Worm (Caenorhabditis elegans) whole organism, late embryonic: ENCODE results near the gene gst-31.

Source experiments
- C38D4.7 ChIP-seq: fragments of 200-800 bp; sonication (Bioruptor generic); optimal IDR thresholded peaks from 2 replicates; lab custom pipeline; 2018; ENCODE audit warnings: mild to moderate bottlenecking, missing genetic modification characterization, moderate library complexity, missing compliant biosample characterization
- F13H6.1 ChIP-seq: sonication (generic microtip); optimal IDR thresholded peaks from 2 replicates; lab custom pipeline; 2016; ENCODE audit warnings: missing genetic modification characterization, missing compliant biosample characterization
- T23F11.4 ChIP-seq: fragments of 200-800 bp; sonication (Bioruptor generic); optimal IDR thresholded peaks from 2 replicates; lab custom pipeline; 2018; ENCODE audit warnings: mild to moderate bottlenecking, missing genetic modification characterization, missing compliant biosample characterization
- ama-1 ChIP-seq: fragments of 150-350 bp; optimal IDR thresholded peaks from 2 replicates; lab custom pipeline; 2014
- ceh-14 ChIP-seq: sonication (generic microtip); optimal IDR thresholded peaks from 2 replicates; lab custom pipeline; 2016; ENCODE audit warnings: missing genotype, missing genetic modification characterization, missing compliant biosample characterization
- ceh-18 ChIP-seq: sonication (generic microtip); optimal IDR thresholded peaks from 2 replicates; lab custom pipeline; 2016; ENCODE audit warnings: missing genetic modification characterization, missing compliant biosample characterization
- ceh-19 ChIP-seq: fragments of 200-800 bp; sonication (Bioruptor generic); optimal IDR thresholded peaks from 2 replicates; lab custom pipeline; 2018; ENCODE audit warnings: mild to moderate bottlenecking, missing genetic modification characterization, missing compliant biosample characterization
- ceh-2 ChIP-seq: sonication (generic microtip); optimal IDR thresholded peaks from 2 replicates; lab custom pipeline; 2016; ENCODE audit warnings: missing genotype, missing genetic modification characterization, missing compliant biosample characterization
- ceh-31 ChIP-seq: sonication (generic microtip); optimal IDR thresholded peaks from 2 replicates; lab custom pipeline; 2016; ENCODE audit warnings: missing genetic modification characterization, missing compliant biosample characterization
- ceh-45 ChIP-seq: fragments of 200-800 bp; sonication (Bioruptor generic); IDR thresholded peaks from 2 replicates; pipeline ENCODE4 v1.3.6; 2022; ENCODE audit warnings: missing genetic modification reagents, missing genetic modification characterization, missing compliant biosample characterization
- ceh-48 ChIP-seq: sonication (generic microtip); optimal IDR thresholded peaks from 2 replicates; lab custom pipeline; 2016; ENCODE audit warnings: missing genetic modification characterization, inconsistent platforms, missing compliant biosample characterization
- ceh-6 ChIP-seq: fragments of 200-800 bp; sonication (Bioruptor generic); optimal IDR thresholded peaks from 2 replicates; lab custom pipeline; 2018; ENCODE audit warnings: mild to moderate bottlenecking, missing genetic modification characterization, missing compliant biosample characterization
- che-1 ChIP-seq: sonication (generic microtip); optimal IDR thresholded peaks from 2 replicates; lab custom pipeline; 2016; ENCODE audit warnings: mild to moderate bottlenecking, missing genetic modification characterization, missing compliant biosample characterization
- dve-1 ChIP-seq: sonication (generic microtip); optimal IDR thresholded peaks from 2 replicates; lab custom pipeline; 2017; ENCODE audit warnings: antibody characterized with exemption, mild to moderate bottlenecking, missing genetic modification characterization, missing compliant biosample characterization
- elt-2 ChIP-seq: sonication (generic microtip); optimal IDR thresholded peaks from 2 replicates; lab custom pipeline; 2016; ENCODE audit warnings: missing genetic modification reagents, missing genetic modification characterization, missing compliant biosample characterization
- elt-4 ChIP-seq: sonication (generic microtip); optimal IDR thresholded peaks from 2 replicates; lab custom pipeline; 2016; ENCODE audit warnings: missing genetic modification characterization, missing compliant biosample characterization
- ets-4 ChIP-seq: sonication (generic microtip); optimal IDR thresholded peaks from 2 replicates; lab custom pipeline; 2016; ENCODE audit warnings: missing genetic modification characterization, missing compliant biosample characterization
- eyg-1 ChIP-seq: sonication (generic microtip); optimal IDR thresholded peaks from 2 replicates; lab custom pipeline; 2016; ENCODE audit warnings: missing genotype, missing genetic modification characterization, missing compliant biosample characterization
- fkh-10 ChIP-seq: fragments of 150-350 bp; optimal IDR thresholded peaks from 2 replicates; lab custom pipeline; 2014; ENCODE audit warnings: missing biosample characterization, missing genetic modification reagents, missing genetic modification characterization
- fkh-6 ChIP-seq: sonication (generic microtip); optimal IDR thresholded peaks from 2 replicates; lab custom pipeline; 2016; ENCODE audit warnings: missing genetic modification characterization, missing compliant biosample characterization
- hlh-15 ChIP-seq: sonication (generic microtip); optimal IDR thresholded peaks from 2 replicates; lab custom pipeline; 2016; ENCODE audit warnings: missing genetic modification characterization, missing compliant biosample characterization
- hlh-30 ChIP-seq: sonication (generic microtip); optimal IDR thresholded peaks from 2 replicates; lab custom pipeline; 2017; ENCODE audit warnings: antibody characterized with exemption, missing genetic modification characterization, missing compliant biosample characterization; ENCODE audit not compliant: insufficient read depth
- hlh-6 ChIP-seq: sonication (generic microtip); optimal IDR thresholded peaks from 2 replicates; lab custom pipeline; 2016; ENCODE audit warnings: missing genotype, missing genetic modification characterization, missing compliant biosample characterization
- lim-6 ChIP-seq: sonication (generic microtip); optimal IDR thresholded peaks from 2 replicates; lab custom pipeline; 2016; ENCODE audit warnings: missing genetic modification characterization, missing compliant biosample characterization
- madf-2 ChIP-seq: sonication (generic microtip); optimal IDR thresholded peaks from 2 replicates; lab custom pipeline; 2017; ENCODE audit warnings: missing genetic modification characterization, missing compliant biosample characterization
- nfya-1 ChIP-seq: sonication (generic microtip); optimal IDR thresholded peaks from 2 replicates; lab custom pipeline; 2017; ENCODE audit warnings: missing genetic modification characterization, mild to moderate bottlenecking, missing compliant biosample characterization, antibody characterized with exemption, moderate library complexity
- nhr-11 ChIP-seq: fragments of 150-350 bp; optimal IDR thresholded peaks from 2 replicates; lab custom pipeline; 2014; ENCODE audit warnings: missing biosample characterization, missing genetic modification characterization
- pag-3 ChIP-seq: sonication (generic microtip); optimal IDR thresholded peaks from 2 replicates; lab custom pipeline; 2016; ENCODE audit warnings: missing compliant biosample characterization, missing genetic modification characterization, borderline replicate concordance
- pax-1 ChIP-seq: fragments of 150-350 bp; optimal IDR thresholded peaks from 2 replicates; lab custom pipeline; 2014; ENCODE audit warnings: missing biosample characterization, missing genetic modification characterization
- pha-4 ChIP-seq: fragments of 150-350 bp; optimal IDR thresholded peaks from 2 replicates; lab custom pipeline; 2018; ENCODE audit warnings: missing biosample characterization, missing genetic modification reagents, missing genetic modification characterization
- pqm-1 ChIP-seq: sonication (generic microtip); optimal IDR thresholded peaks from 2 replicates; lab custom pipeline; 2016; ENCODE audit warnings: missing genetic modification characterization, missing compliant biosample characterization
- pros-1 ChIP-seq: fragments of 150-350 bp; optimal IDR thresholded peaks from 2 replicates; lab custom pipeline; 2014; ENCODE audit warnings: missing biosample characterization, missing genetic modification reagents, missing genetic modification characterization
- ref-2 ChIP-seq: sonication (generic microtip); optimal IDR thresholded peaks from 2 replicates; lab custom pipeline; 2016; ENCODE audit warnings: missing genetic modification characterization, missing compliant biosample characterization
- sdc-2 ChIP-seq: sonication (generic microtip); optimal IDR thresholded peaks from 2 replicates; lab custom pipeline; 2016; ENCODE audit warnings: missing genotype, missing genetic modification characterization, missing compliant biosample characterization
- syd-9 ChIP-seq: sonication (generic microtip); optimal IDR thresholded peaks from 2 replicates; lab custom pipeline; 2016; ENCODE audit warnings: mild to moderate bottlenecking, missing genetic modification characterization, moderate library complexity, missing compliant biosample characterization
- tbx-7 ChIP-seq: sonication (generic microtip); optimal IDR thresholded peaks from 2 replicates; lab custom pipeline; 2016; ENCODE audit warnings: missing genotype, missing genetic modification characterization, missing compliant biosample characterization
- ttx-3 ChIP-seq: sonication (generic microtip); optimal IDR thresholded peaks from 2 replicates; lab custom pipeline; 2016; ENCODE audit warnings: missing genetic modification reagents, missing genetic modification characterization, missing compliant biosample characterization
- unc-3 ChIP-seq, 2 experiments: fragments of 200-800 bp in 1 of 2; sonication (Bioruptor generic) in 1 of 2; sonication (generic microtip) in 1 of 2; conservative IDR thresholded peaks in 1 of 2; optimal IDR thresholded peaks in 1 of 2; 2 replicates each; pipeline versions ENCODE4 v1.3.6 to Lab custom; 2016 to 2022; ENCODE audit warnings: missing compliant biosample characterization in 2 of 2, missing genetic modification characterization in 2 of 2, missing genetic modification reagents in 1 of 2
- unc-42 ChIP-seq: sonication (generic microtip); optimal IDR thresholded peaks from 2 replicates; lab custom pipeline; 2016; ENCODE audit warnings: missing genotype, missing genetic modification characterization, missing compliant biosample characterization
- unc-55 ChIP-seq: sonication (generic microtip); optimal IDR thresholded peaks from 2 replicates; lab custom pipeline; 2017; ENCODE audit warnings: missing biosample characterization, missing genetic modification reagents, missing genetic modification characterization
- unc-86 ChIP-seq: sonication (generic microtip); optimal IDR thresholded peaks from 2 replicates; lab custom pipeline; 2016; ENCODE audit warnings: missing genetic modification characterization, missing compliant biosample characterization

The gst-31 gene

DNA sequence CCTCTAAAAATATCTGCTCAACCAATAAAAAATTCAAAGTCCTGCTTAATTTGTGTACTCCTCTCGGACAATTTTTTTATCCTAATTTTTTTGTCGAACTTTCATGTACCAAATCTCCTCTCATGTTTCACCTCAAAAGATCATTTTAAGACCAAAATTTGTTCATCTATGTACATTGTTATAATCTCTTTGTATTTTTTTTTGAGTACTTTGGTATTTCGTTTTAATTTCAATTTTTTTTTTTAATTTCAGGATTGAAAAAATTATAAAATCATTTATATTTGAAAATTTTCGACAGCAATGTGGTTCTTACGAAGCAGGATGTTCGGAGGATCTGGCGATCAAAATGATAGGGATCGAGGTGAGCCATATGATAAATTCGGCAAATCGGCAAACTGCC is 21.7 kb upstream of the gst-31 start, which contains the start of gene spsb-1:
TSS of gene spsb-1 (plus strand) at position 301 of the 400 bp plus-strand sequence.
- TF ChIP-seq unc-55 (GFP tag; lab: Kevin White, UChicago) (no peak), ama-1 (lab: Kevin White, UChicago) (no peak), pax-1 (tag; lab: Kevin White, UChicago) (no peak), nfya-1 (tag; lab: Kevin White, UChicago) (no peak), F13H6.1 (tag; lab: Kevin White, UChicago) (no peak), eyg-1 (tag; lab: Kevin White, UChicago) (no peak), ceh-45 (GFP tag; lab: Robert Waterston, UW) (no peak), ref-2 (tag; lab: Kevin White, UChicago) (no peak), T23F11.4 (GFP tag; lab: Kevin White, UChicago) (no peak), unc-86 (no peak), ceh-48 (tag; lab: Kevin White, UChicago) (no peak), unc-42 (no peak), elt-2 (tag; lab: Kevin White, UChicago) (no peak), madf-2 (no peak)
- TF ChIP-seq, all 69 proteins: peak for 0

DNA sequence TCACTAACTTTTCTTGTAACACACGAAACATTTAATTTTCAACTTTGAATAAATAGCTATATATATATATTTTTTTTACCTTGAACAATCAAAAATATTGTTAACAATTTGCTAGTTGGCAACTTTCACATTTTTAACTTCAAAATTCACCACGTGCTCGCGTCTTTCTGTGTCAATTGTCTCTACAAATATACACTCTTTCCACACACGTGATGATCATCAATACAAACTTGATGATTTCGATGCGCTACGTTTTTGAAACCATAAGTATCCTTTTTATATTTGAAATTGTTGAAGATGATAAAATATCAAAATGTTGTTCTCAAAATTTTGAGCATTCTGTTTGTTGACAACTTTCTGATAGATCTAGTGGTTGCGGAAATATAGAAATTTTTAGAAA is 20.6 kb upstream of the gst-31 start:
- TF ChIP-seq ttx-3 (tag; lab: Kevin White, UChicago) (no peak), ref-2 (tag; lab: Kevin White, UChicago) (no peak), ets-4 (tag; lab: Kevin White, UChicago) (no peak), ceh-14 (tag; lab: Kevin White, UChicago) (no peak), lim-6 (no peak), ceh-45 (GFP tag; lab: Robert Waterston, UW) (no peak), pag-3 (no peak), unc-3 (GFP tag; conservative IDR thresholded peaks at IDR 0.05; lab: Robert Waterston, UW) (no peak), unc-3 (tag; optimal IDR thresholded peaks at IDR 0.05; lab: Kevin White, UChicago) (no peak), eyg-1 (tag; lab: Kevin White, UChicago) (no peak), elt-4 (tag; lab: Kevin White, UChicago) (no peak), tbx-7 (tag; lab: Kevin White, UChicago) (no peak), ceh-2 (tag; lab: Kevin White, UChicago) (no peak), pros-1 (no peak), nhr-11 (no peak), syd-9 (tag; lab: Kevin White, UChicago) (no peak), ceh-18 (tag; lab: Kevin White, UChicago) (no peak), ceh-31 (no peak), C38D4.7 (GFP tag; lab: Kevin White, UChicago) (no peak)

DNA sequence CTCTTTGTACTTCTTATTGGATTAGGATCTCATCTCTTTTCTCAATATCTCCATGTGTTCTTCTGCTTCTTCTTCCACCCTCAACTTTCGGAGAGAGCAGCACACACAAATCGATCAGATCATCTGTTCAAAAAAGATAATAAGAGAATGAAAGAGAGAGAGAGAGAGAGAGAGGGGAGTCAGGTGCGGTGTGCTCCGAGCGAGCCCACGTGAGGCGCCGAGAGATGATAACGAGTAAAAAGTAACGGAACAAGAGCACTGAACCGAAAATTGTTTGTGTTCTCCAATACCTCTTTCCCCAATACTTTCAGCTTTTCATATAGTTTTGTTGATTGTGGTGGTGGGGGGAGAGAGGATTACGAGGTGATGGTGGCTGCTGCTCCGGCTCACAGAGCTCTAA is 19.2 kb upstream of the gst-31 start:
- TF ChIP-seq nhr-11 (no peak), ceh-18 (tag; lab: Kevin White, UChicago) (peak; percentile 63), hlh-30 (tag; lab: Kevin White, UChicago) (peak; percentile 36)

DNA sequence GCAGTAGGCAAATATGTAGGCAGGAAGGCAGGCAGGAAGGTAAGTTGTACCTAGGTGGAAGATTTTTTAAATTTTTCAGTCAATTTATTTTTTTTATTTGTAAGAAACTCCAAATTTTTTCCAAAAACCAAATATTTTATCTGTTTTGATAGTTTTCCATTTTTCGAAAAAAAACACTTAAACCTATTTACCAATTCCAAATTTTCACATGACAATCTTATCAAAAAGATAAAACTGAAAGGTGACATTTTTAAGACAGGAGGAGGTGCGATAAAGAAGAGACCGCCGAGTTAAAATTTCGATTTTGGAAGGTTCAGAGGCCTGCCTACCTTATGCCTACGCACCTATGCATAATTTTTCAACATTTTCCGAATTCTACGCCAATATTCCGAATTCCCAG is 16.2 kb upstream of the gst-31 start:
- no peak for TF ChIP-seq unc-42

DNA sequence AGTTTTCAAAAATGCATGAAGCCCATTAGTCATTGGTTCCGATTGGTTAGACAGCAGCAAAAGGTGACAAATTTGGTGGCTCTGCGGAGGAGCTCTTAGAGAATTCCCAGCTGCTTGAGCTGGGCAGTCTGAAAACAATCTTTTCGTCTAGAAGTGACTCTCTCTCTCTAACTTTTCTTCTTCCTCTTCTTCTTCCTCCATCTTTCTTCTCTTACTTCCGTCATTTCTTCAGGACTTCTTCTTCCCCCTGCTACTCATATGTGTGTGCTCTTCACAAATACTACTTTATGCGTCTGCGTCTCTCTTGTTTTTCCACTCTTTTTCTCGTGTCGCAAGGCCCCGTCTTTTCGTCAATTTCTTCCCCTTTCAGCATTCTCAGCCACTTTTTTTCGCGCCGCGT is 15.2 kb upstream of the gst-31 start:
- TF ChIP-seq syd-9 (tag; lab: Kevin White, UChicago) = no peak
- TF ChIP-seq ets-4 (tag; lab: Kevin White, UChicago) = no peak
- no peak for TF ChIP-seq che-1 (tag; lab: Kevin White, UChicago)
- no peak for TF ChIP-seq elt-4 (tag; lab: Kevin White, UChicago)
- TF ChIP-seq nfya-1 (tag; lab: Kevin White, UChicago) = peak; percentile 6
- TF ChIP-seq ceh-45 (GFP tag; lab: Robert Waterston, UW) = no peak
- no peak for TF ChIP-seq sdc-2 (tag; lab: Kevin White, UChicago)
- no peak for TF ChIP-seq pqm-1 (tag; lab: Kevin White, UChicago)
- peak; percentile 60 for TF ChIP-seq unc-42
- TF ChIP-seq ceh-19 = no peak
- no peak for TF ChIP-seq madf-2
- peak; percentile 15 for TF ChIP-seq ceh-31
- no peak for TF ChIP-seq dve-1
- no peak for TF ChIP-seq pax-1 (tag; lab: Kevin White, UChicago)
- no peak for TF ChIP-seq eyg-1 (tag; lab: Kevin White, UChicago)
- no peak for TF ChIP-seq ceh-48 (tag; lab: Kevin White, UChicago)
- TF ChIP-seq C38D4.7 (GFP tag; lab: Kevin White, UChicago) = no peak
- TF ChIP-seq pha-4 (tag; lab: Kevin White, UChicago) = no peak
- TF ChIP-seq fkh-10 = no peak
- TF ChIP-seq fkh-6 (tag; lab: Kevin White, UChicago) = no peak
- TF ChIP-seq hlh-15 = no peak
- no peak for TF ChIP-seq pros-1
- no peak for TF ChIP-seq unc-3 (GFP tag; conservative IDR thresholded peaks at IDR 0.05; lab: Robert Waterston, UW)
- no peak for TF ChIP-seq unc-3 (tag; optimal IDR thresholded peaks at IDR 0.05; lab: Kevin White, UChicago)
- TF ChIP-seq hlh-6 (tag; lab: Kevin White, UChicago) = no peak
- TF ChIP-seq ceh-6 (GFP tag; lab: Kevin White, UChicago) = no peak
